Fruit fly (Drosophila melanogaster): ENCODE measurements around the gene Lar.

DNA sequence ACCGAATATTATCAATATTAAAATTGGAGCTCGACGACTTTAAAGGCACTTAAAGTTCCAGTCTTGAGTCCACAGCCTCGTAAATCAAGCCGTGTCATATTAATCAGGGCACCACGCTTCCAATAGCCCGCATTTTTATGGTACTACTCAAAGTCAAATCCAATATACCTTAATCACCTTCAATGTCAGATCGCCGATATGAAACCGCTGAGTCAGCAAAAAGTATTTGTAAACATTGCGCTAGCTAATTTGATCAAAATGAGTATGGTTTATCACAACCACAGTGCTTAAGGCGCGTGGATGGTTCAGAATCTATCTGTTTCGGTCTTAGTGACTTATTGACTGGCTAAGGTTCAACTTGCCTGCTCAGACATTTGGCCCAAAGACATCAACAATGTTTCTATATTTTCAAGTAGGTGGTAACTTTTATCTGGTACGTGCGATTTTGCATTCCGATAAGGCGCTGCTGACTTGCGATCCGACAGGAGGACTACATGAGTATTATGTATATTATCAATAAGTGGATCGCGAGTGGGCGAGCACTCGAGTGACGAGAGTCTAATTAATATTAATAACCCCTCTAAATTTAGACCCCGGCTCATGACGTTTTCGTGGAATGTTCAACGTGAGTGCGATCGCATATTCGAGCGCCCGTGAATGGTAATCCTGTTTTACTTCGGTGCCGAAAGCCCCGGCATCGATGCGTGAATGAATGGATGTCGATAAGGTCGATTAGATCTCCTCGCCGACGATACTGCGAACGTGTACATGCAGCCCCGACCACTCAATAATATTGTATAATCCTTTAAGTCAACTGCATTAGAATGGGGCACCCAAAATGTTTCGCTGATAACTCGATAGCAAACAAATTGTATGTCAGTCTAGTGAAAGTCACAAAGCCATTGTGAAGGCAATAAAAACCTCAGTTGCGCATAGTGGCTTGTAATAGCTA lies 23.1 kb upstream of the Lar start, which contains the start of gene CG13078:
- TF ChIP-seq CG8478 (optimal IDR thresholded peaks at IDR 0.05) (no peak), CTCF (optimal IDR thresholded peaks at IDR 0.05) (no peak)
